Fruit fly (Drosophila melanogaster): Measurements from ENCODE around the gene Cyp304a1.

- TF ChIP-seq kni (GFP tag; optimal IDR thresholded peaks at IDR 0.05) (no peak), Dll (GFP tag; IDR thresholded peaks at IDR 0.05; ENCODE audit: partially characterized antibody) (no peak), esg (GFP tag; conservative IDR thresholded peaks at IDR 0.05) (no peak), CG3065 (GFP tag; optimal IDR thresholded peaks at IDR 0.05) (no peak), CG12744 (GFP tag; optimal IDR thresholded peaks at IDR 0.05) (no peak), twi (tag; optimal IDR thresholded peaks at IDR 0.05) (no peak), Dip2 (GFP tag; IDR thresholded peaks at IDR 0.05) (no peak), Antp (GFP tag; optimal IDR thresholded peaks at IDR 0.05) (no peak), sisA (GFP tag; IDR thresholded peaks at IDR 0.05) (no peak), al (GFP tag; IDR thresholded peaks at IDR 0.05) (no peak), dmrt11E (tag; optimal IDR thresholded peaks at IDR 0.05) (no peak), D19B (GFP tag; optimal IDR thresholded peaks at IDR 0.05) (no peak)
Measured at dm6 chr3R:12915811-12916210, 47.8 kb upstream of the Cyp304a1 start, which contains the start of gene beat-Vb.
